Worm (Caenorhabditis elegans): Measurements from ENCODE around the gene Y82E9BR.22.

The Y82E9BR.22 gene

ce11 chrIII:1424305-1424704 lies 15.3 kb upstream of the Y82E9BR.22 start (continued):
- TF ChIP-seq Y56A3A.18 (GFP tag; IDR thresholded peaks at IDR 0.05) (no peak), F10E7.11 (tag; optimal IDR thresholded peaks at IDR 0.05) (peak; percentile 59), F57C9.4 (tag; optimal IDR thresholded peaks at IDR 0.05) (peak; percentile 13), ztf-26 (tag; optimal IDR thresholded peaks at IDR 0.05) (peak; percentile 67), rcor-1 (GFP tag; IDR thresholded peaks at IDR 0.05) (peak; percentile 67), ztf-18 (tag; optimal IDR thresholded peaks at IDR 0.05) (peak; percentile 62), K11D2.4 (GFP tag; IDR thresholded peaks at IDR 0.05) (peak; percentile 67), madf-8 (GFP tag; conservative IDR thresholded peaks at IDR 0.05) (no peak), D2030.7 (GFP tag; IDR thresholded peaks at IDR 0.05) (peak; percentile 82), ztf-25 (GFP tag; IDR thresholded peaks at IDR 0.05) (0 out of 2 replicates have a peak, but pooled peaks have one; percentile 47), hlh-26 (GFP tag; conservative IDR thresholded peaks at IDR 0.05) (no peak)

ce11 chrIII:1421436-1421835 lies 12.4 kb upstream of the Y82E9BR.22 start:
- TF ChIP-seq ztf-26 (tag; optimal IDR thresholded peaks at IDR 0.05) (no peak), ztf-25 (GFP tag; IDR thresholded peaks at IDR 0.05) (no peak), sea-2 (GFP tag; IDR thresholded peaks at IDR 0.05) (no peak), hmg-1.2 (GFP tag; IDR thresholded peaks at IDR 0.05) (no peak), unc-62 (GFP tag; optimal IDR thresholded peaks at IDR 0.05) (no peak), sptf-2 (GFP tag; optimal IDR thresholded peaks at IDR 0.05) (no peak), zfh-2 (GFP tag; conservative IDR thresholded peaks at IDR 0.05) (peak; percentile 60; the same call in 1 of the 2 replicates), hmg-20 (GFP tag; IDR thresholded peaks at IDR 0.05) (no peak), F39B2.1 (GFP tag; IDR thresholded peaks at IDR 0.05) (no peak)

DNA sequence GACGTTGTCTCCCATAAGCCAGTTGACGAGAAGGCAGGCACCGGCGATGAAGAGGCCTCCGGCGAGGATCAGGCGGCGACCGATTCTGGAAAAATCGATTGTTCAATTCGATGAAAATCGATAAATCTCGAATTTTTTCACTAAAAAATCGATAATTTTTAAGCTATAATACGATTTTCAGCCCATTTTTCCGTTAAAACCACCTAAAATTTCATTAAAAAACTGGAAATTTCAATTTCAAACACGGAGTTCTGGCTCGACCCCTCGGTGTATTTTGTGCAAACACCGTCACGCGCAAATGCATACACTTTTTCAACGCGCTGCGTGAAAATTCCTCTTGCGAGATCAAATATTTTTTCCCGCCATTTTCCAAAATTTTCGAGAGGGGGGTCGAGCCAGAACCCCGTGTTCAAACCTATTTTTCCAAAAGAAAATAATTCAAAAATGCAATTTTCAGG lies 11.3 kb upstream of the Y82E9BR.22 start:
- peak; percentile 55 for TF ChIP-seq efl-1 (GFP tag; optimal IDR thresholded peaks at IDR 0.05)
- TF ChIP-seq F33H1.4 (GFP tag; IDR thresholded peaks at IDR 0.05): peak; percentile 39
- peak; percentile 41 for TF ChIP-seq dpl-1 (GFP tag; optimal IDR thresholded peaks at IDR 0.05)
- TF ChIP-seq D2030.7 (GFP tag; IDR thresholded peaks at IDR 0.05): peak; percentile 53
- TF ChIP-seq madf-6 (GFP tag; IDR thresholded peaks at IDR 0.05): peak; percentile 43

DNA sequence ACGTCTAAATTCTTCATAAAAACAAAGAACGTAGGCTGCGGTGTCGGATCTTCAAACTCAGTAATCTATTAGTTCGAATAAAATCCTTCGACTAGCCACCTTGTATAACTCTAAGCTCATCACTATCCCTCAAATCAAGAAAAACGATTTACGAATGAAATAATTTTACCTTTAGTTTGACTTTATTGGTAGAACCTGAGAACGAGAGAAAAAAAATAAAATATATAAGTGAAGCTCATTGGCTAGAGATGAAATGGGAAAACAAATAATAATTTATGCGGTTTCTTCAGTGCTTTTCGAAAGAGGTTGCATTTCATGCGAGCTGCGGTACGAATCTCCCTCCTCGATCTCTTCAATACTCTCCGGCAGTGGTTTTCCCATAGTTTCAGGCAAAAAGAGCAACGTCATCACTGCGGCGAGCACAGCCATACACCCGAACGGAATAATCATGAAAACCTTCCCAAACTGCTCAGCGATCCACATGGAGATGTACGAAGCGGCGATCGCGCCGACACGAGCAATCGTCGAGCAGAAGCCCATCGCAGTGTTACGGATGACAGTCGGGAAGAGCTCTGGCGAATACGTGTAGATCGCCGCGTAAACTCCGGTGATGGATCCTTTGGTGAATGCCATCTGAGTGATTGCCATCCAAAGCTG lies 10.8 kb upstream of the Y82E9BR.22 start:
- no peak; the same call in 1 of the 2 replicates for TF ChIP-seq Y53F4B.3 (GFP tag; IDR thresholded peaks at IDR 0.05)
- TF ChIP-seq Y95B8A.8 (GFP tag; IDR thresholded peaks at IDR 0.05): peak; percentile 85; the same call in 1 of the 2 replicates
- TF ChIP-seq F22D6.2 (tag; optimal IDR thresholded peaks at IDR 0.05): no peak
- no peak for TF ChIP-seq C06A6.2 (GFP tag; conservative IDR thresholded peaks at IDR 0.05)
- peak; percentile 97 for TF ChIP-seq B0336.3 (GFP tag; IDR thresholded peaks at IDR 0.05)
- TF ChIP-seq athp-1 (tag; optimal IDR thresholded peaks at IDR 0.05): peak; percentile 96
- TF ChIP-seq ceh-91 (GFP tag; IDR thresholded peaks at IDR 0.05): no peak
- peak; percentile 86 for TF ChIP-seq ztf-26 (tag; optimal IDR thresholded peaks at IDR 0.05)
- no peak for TF ChIP-seq F57A8.1 (GFP tag; optimal IDR thresholded peaks at IDR 0.05)
- TF ChIP-seq F52B5.7 (tag; optimal IDR thresholded peaks at IDR 0.05): peak; percentile 87
- peak; percentile 90 for TF ChIP-seq Y79H2A.3 (GFP tag; conservative IDR thresholded peaks at IDR 0.05)
- TF ChIP-seq D2030.7 (GFP tag; IDR thresholded peaks at IDR 0.05): peak; percentile 58; the same call in 1 of the 2 replicates
- no peak for TF ChIP-seq F57C9.4 (tag; optimal IDR thresholded peaks at IDR 0.05)
- peak; percentile 45; the same call in 1 of the 2 replicates for TF ChIP-seq C17E4.6 (GFP tag; IDR thresholded peaks at IDR 0.05)
- no peak for TF ChIP-seq dpl-1 (GFP tag; optimal IDR thresholded peaks at IDR 0.05)
- TF ChIP-seq madf-3 (GFP tag; IDR thresholded peaks at IDR 0.05): peak; percentile 94
- 0 out of 2 replicates have a peak, but pooled peaks have one; percentile 47 for TF ChIP-seq ceh-40 (GFP tag; IDR thresholded peaks at IDR 0.05)
- TF ChIP-seq lin-54 (GFP tag; optimal IDR thresholded peaks at IDR 0.05): peak; percentile 83
- peak; percentile 41 for TF ChIP-seq him-1 (tag; optimal IDR thresholded peaks at IDR 0.05)
- TF ChIP-seq K12H6.12 (tag; optimal IDR thresholded peaks at IDR 0.05): peak; percentile 79
- peak; percentile 69 for TF ChIP-seq zim-3 (tag; optimal IDR thresholded peaks at IDR 0.05)
- peak; percentile 17 for TF ChIP-seq mes-4 (tag; optimal IDR thresholded peaks at IDR 0.05)
- TF ChIP-seq hmg-1.2 (GFP tag; IDR thresholded peaks at IDR 0.05): peak; percentile 55
- TF ChIP-seq Y67H2A.10 (GFP tag; conservative IDR thresholded peaks at IDR 0.05): no peak
- peak; percentile 75 for TF ChIP-seq gei-17 (GFP tag; optimal IDR thresholded peaks at IDR 0.05)
- no peak for TF ChIP-seq madf-8 (GFP tag; conservative IDR thresholded peaks at IDR 0.05)
- no peak for TF ChIP-seq ztf-28 (GFP tag; IDR thresholded peaks at IDR 0.05)
